Fruit fly (Drosophila melanogaster) whole organism, pupa: ENCODE measurements around the gene trol.

ENCODE experiments used
- CG10348 ChIP-seq: fragments of 200-800 bp; sonication (Bioruptor generic); IDR thresholded peaks from 2 replicates; pipeline ENCODE4 v1.3.6; 2022; ENCODE audit warnings: missing biosample characterization, missing genetic modification characterization
- CG12605 ChIP-seq: fragments of 200-800 bp; sonication (Bioruptor generic); IDR thresholded peaks from 2 replicates; pipeline ENCODE4 v1.3.6; 2022; ENCODE audit warnings: missing biosample characterization, missing genetic modification characterization
- CG13204 ChIP-seq: fragments of 200-800 bp; sonication (Bioruptor generic); optimal IDR thresholded peaks from 2 replicates; lab custom pipeline; 2018; ENCODE audit warnings: missing biosample characterization, mild to moderate bottlenecking, missing genetic modification characterization, moderate library complexity
- CG14655 ChIP-seq: fragments of 200-800 bp; sonication (Bioruptor generic); optimal IDR thresholded peaks from 3 replicates; lab custom pipeline; 2017; ENCODE audit warnings: mild to moderate bottlenecking, missing biosample characterization, missing genetic modification reagents, missing genetic modification characterization
- CG15710 ChIP-seq: fragments of 200-800 bp; sonication (Bioruptor generic); optimal IDR thresholded peaks from 2 replicates; lab custom pipeline; 2018; ENCODE audit warnings: missing biosample characterization, mild to moderate bottlenecking, missing genetic modification characterization, moderate library complexity
- CG17806 ChIP-seq: fragments of 200-800 bp; sonication (Bioruptor generic); optimal IDR thresholded peaks from 2 replicates; lab custom pipeline; 2018; ENCODE audit warnings: missing biosample characterization, mild to moderate bottlenecking, missing genetic modification characterization, moderate library complexity
- CG32121 ChIP-seq: fragments of 200-800 bp; sonication (Bioruptor generic); IDR thresholded peaks from 2 replicates; pipeline ENCODE4 v1.3.6; 2022; ENCODE audit warnings: missing biosample characterization, missing genetic modification characterization
- CG34367 ChIP-seq: fragments of 200-800 bp; sonication (Bioruptor generic); optimal IDR thresholded peaks from 2 replicates; lab custom pipeline; 2018; ENCODE audit warnings: missing biosample characterization, mild to moderate bottlenecking, missing genetic modification characterization
- CG4496 ChIP-seq: fragments of 200-800 bp; sonication (Bioruptor generic); IDR thresholded peaks from 3 replicates; pipeline ENCODE4 v1.3.6; 2022; ENCODE audit warnings: missing biosample characterization, missing genetic modification characterization
- CG8159 ChIP-seq: fragments of 200-800 bp; sonication (Bioruptor generic); optimal IDR thresholded peaks from 3 replicates; lab custom pipeline; 2018; ENCODE audit warnings: missing biosample characterization, mild to moderate bottlenecking, missing genetic modification characterization, moderate library complexity
- CG8301 ChIP-seq: fragments of 200-800 bp; sonication (Bioruptor generic); optimal IDR thresholded peaks from 2 replicates; lab custom pipeline; 2018; ENCODE audit warnings: missing biosample characterization, mild to moderate bottlenecking, missing genetic modification characterization
- CG9948 ChIP-seq: fragments of 200-800 bp; sonication (Bioruptor generic); optimal IDR thresholded peaks from 2 replicates; lab custom pipeline; 2018; ENCODE audit warnings: missing biosample characterization, mild to moderate bottlenecking, missing genetic modification characterization, moderate library complexity
- D1 ChIP-seq: fragments of 200-800 bp; sonication (Bioruptor generic); optimal IDR thresholded peaks from 2 replicates; lab custom pipeline; 2018; ENCODE audit warnings: missing biosample characterization, mild to moderate bottlenecking, missing genetic modification characterization, moderate library complexity
- EcR ChIP-seq: fragments of 200-800 bp; sonication (Bioruptor generic); optimal IDR thresholded peaks from 3 replicates; lab custom pipeline; 2019; ENCODE audit warnings: missing biosample characterization, missing genetic modification characterization, mild to moderate bottlenecking, moderate library complexity, missing genetic modification reagents
- Ets98B ChIP-seq: fragments of 200-800 bp; sonication (Bioruptor generic); IDR thresholded peaks from 2 replicates; pipeline ENCODE4 v1.3.6; 2022; ENCODE audit warnings: missing biosample characterization, missing genetic modification characterization
- Pif1A ChIP-seq: fragments of 200-800 bp; sonication (Bioruptor generic); optimal IDR thresholded peaks from 3 replicates; lab custom pipeline; 2016; ENCODE audit warnings: missing biosample characterization, missing genetic modification characterization
- Pif1B ChIP-seq: fragments of 200-800 bp; sonication (Bioruptor generic); optimal IDR thresholded peaks from 3 replicates; lab custom pipeline; 2016; ENCODE audit warnings: missing biosample characterization, missing genetic modification characterization
- Snoo ChIP-seq: fragments of 200-800 bp; sonication (Bioruptor generic); optimal IDR thresholded peaks from 3 replicates; lab custom pipeline; 2017; ENCODE audit warnings: missing biosample characterization, mild to moderate bottlenecking, missing genetic modification characterization, inconsistent platforms
- fd96Ca ChIP-seq: fragments of 200-800 bp; sonication (Bioruptor generic); IDR thresholded peaks from 3 replicates; pipeline ENCODE4 v1.3.6; 2022; ENCODE audit warnings: missing biosample characterization, missing genetic modification characterization
- gl ChIP-seq: fragments of 200-800 bp; sonication (Bioruptor generic); optimal IDR thresholded peaks from 2 replicates; lab custom pipeline; 2018; ENCODE audit warnings: missing biosample characterization, mild to moderate bottlenecking, missing genetic modification characterization
- rn ChIP-seq: fragments of 200-800 bp; sonication (Bioruptor generic); IDR thresholded peaks from 2 replicates; pipeline ENCODE4 v1.3.6; 2022; ENCODE audit warnings: missing biosample characterization, missing genetic modification characterization

The trol gene

dm6 chrX:2546664-2547487 lies 1.6 kb upstream of the trol start:
- TF ChIP-seq CG13204 (GFP tag; lab: Kevin White, UChicago) (no peak), CG8301 (tag; lab: Kevin White, UChicago) (no peak), rn (GFP tag; lab: Robert Waterston, UW) (no peak), Ets98B (no peak), CG10348 (GFP tag; lab: Robert Waterston, UW) (no peak), CG12605 (GFP tag; lab: Robert Waterston, UW) (no peak), Snoo (tag; lab: Kevin White, UChicago) (no peak), gl (tag; lab: Kevin White, UChicago) (no peak), CG15710 (tag; lab: Kevin White, UChicago) (no peak), CG9948 (tag; lab: Kevin White, UChicago) (no peak), CG8159 (tag; lab: Kevin White, UChicago) (no peak), Pif1B (no peak), CG4496 (no peak), CG32121 (no peak), CG34367 (tag; lab: Kevin White, UChicago) (no peak), CG14655 (GFP tag; lab: Kevin White, UChicago) (no peak), EcR (GFP tag; lab: Kevin White, UChicago) (no peak), CG17806 (tag; lab: Kevin White, UChicago) (no peak), fd96Ca (no peak)

dm6 chrX:2546260-2546659 lies 1.0 kb upstream of the trol start:
- TF ChIP-seq CG34367 (tag; lab: Kevin White, UChicago) (no peak), CG4496 (no peak), CG10348 (GFP tag; lab: Robert Waterston, UW) (no peak), Pif1B (no peak), CG9948 (tag; lab: Kevin White, UChicago) (no peak), CG12605 (GFP tag; lab: Robert Waterston, UW) (no peak), CG32121 (no peak), CG15710 (tag; lab: Kevin White, UChicago) (no peak), rn (GFP tag; lab: Robert Waterston, UW) (no peak), Ets98B (no peak), CG14655 (GFP tag; lab: Kevin White, UChicago) (no peak), fd96Ca (no peak), EcR (GFP tag; lab: Kevin White, UChicago) (no peak), CG8159 (tag; lab: Kevin White, UChicago) (no peak)

dm6 chrX:2542500-2542899 lies 2.7 kb downstream of the trol start:
- TF ChIP-seq Pif1A (no peak), Pif1B (no peak), CG10348 (GFP tag; lab: Robert Waterston, UW) (no peak), Snoo (tag; lab: Kevin White, UChicago) (no peak), CG13204 (GFP tag; lab: Kevin White, UChicago) (no peak), CG14655 (GFP tag; lab: Kevin White, UChicago) (no peak), CG9948 (tag; lab: Kevin White, UChicago) (no peak), D1 (tag; lab: Kevin White, UChicago) (no peak), CG8301 (tag; lab: Kevin White, UChicago) (no peak), rn (GFP tag; lab: Robert Waterston, UW) (no peak), CG4496 (no peak), EcR (GFP tag; lab: Kevin White, UChicago) (no peak)

DNA sequence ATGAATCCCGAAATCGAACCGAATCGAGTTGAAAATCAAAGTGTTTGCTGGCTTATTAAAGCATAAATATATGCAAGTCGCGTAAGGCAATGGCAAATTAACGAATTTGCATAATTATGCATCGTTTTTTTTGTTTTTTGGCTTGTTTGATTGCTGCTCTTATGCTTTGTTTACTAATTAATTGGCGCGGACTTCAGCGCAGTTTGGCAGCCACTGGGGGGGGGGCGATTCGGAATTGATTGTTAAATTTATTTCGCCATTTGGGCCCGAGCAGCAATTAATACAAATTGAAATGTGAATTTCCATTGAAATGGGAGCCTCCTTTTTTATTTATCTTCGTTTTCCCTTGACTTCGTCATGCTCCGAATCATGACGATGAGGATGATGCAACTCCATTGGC lies 5.7 kb downstream of the trol start:
- TF ChIP-seq EcR (GFP tag; lab: Kevin White, UChicago) (no peak), CG8159 (tag; lab: Kevin White, UChicago) (no peak), Pif1A (no peak)

DNA sequence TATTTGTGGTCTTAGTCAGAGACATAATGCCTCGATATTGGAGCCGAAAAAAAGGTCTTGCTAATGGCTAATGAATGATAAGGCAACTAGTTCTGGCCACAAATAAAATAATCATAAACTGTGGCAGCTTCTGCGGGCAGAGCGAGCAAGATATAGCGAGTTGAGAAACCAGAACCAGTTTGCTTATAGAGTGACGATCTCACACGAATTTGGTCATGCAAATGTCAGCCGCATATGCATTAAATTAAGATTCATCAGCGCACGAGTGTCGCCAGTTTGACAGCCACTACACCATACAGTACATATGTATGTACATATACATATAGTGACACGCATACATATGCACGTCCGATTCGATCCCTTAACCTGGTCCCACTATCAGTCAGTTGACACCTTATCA lies 6.8 kb downstream of the trol start:
- TF ChIP-seq CG34367 (tag; lab: Kevin White, UChicago), result no peak
- TF ChIP-seq CG8301 (tag; lab: Kevin White, UChicago), result no peak
- TF ChIP-seq CG32121, result no peak
- TF ChIP-seq fd96Ca, result no peak
- TF ChIP-seq CG14655 (GFP tag; lab: Kevin White, UChicago), result no peak
- no peak for TF ChIP-seq Snoo (tag; lab: Kevin White, UChicago)
- no peak for TF ChIP-seq CG8159 (tag; lab: Kevin White, UChicago)
- no peak for TF ChIP-seq CG12605 (GFP tag; lab: Robert Waterston, UW)
- no peak for TF ChIP-seq gl (tag; lab: Kevin White, UChicago)
- TF ChIP-seq D1 (tag; lab: Kevin White, UChicago), result no peak
- no peak for TF ChIP-seq CG4496
- no peak for TF ChIP-seq CG17806 (tag; lab: Kevin White, UChicago)
- no peak for TF ChIP-seq Pif1A
- no peak for TF ChIP-seq Ets98B
- TF ChIP-seq CG13204 (GFP tag; lab: Kevin White, UChicago), result no peak
- TF ChIP-seq rn (GFP tag; lab: Robert Waterston, UW), result no peak
- TF ChIP-seq CG10348 (GFP tag; lab: Robert Waterston, UW), result no peak
- TF ChIP-seq CG9948 (tag; lab: Kevin White, UChicago), result no peak
- no peak for TF ChIP-seq EcR (GFP tag; lab: Kevin White, UChicago)
- TF ChIP-seq CG15710 (tag; lab: Kevin White, UChicago), result no peak

dm6 chrX:2537398-2537797 lies 7.8 kb downstream of the trol start:
- no peak for TF ChIP-seq CG17806 (tag; lab: Kevin White, UChicago)
- no peak for TF ChIP-seq CG4496
- TF ChIP-seq D1 (tag; lab: Kevin White, UChicago), result no peak
- no peak for TF ChIP-seq rn (GFP tag; lab: Robert Waterston, UW)
- TF ChIP-seq CG34367 (tag; lab: Kevin White, UChicago), result no peak
- TF ChIP-seq CG8159 (tag; lab: Kevin White, UChicago), result no peak
- no peak for TF ChIP-seq CG9948 (tag; lab: Kevin White, UChicago)
- TF ChIP-seq CG32121, result no peak
- no peak for TF ChIP-seq CG13204 (GFP tag; lab: Kevin White, UChicago)
- no peak for TF ChIP-seq CG8301 (tag; lab: Kevin White, UChicago)
- no peak for TF ChIP-seq fd96Ca
- no peak for TF ChIP-seq Pif1B
- TF ChIP-seq CG10348 (GFP tag; lab: Robert Waterston, UW), result no peak
- no peak for TF ChIP-seq CG15710 (tag; lab: Kevin White, UChicago)
- no peak for TF ChIP-seq CG14655 (GFP tag; lab: Kevin White, UChicago)
- TF ChIP-seq Snoo (tag; lab: Kevin White, UChicago), result no peak
- TF ChIP-seq Pif1A, result no peak
- TF ChIP-seq EcR (GFP tag; lab: Kevin White, UChicago), result no peak
